Worm (Caenorhabditis elegans): ENCODE measurements around the gene F13B12.1.
A peak's percentile ranks its signal among the peaks of the same experiment; 100 is the strongest.

The F13B12.1 gene

DNA sequence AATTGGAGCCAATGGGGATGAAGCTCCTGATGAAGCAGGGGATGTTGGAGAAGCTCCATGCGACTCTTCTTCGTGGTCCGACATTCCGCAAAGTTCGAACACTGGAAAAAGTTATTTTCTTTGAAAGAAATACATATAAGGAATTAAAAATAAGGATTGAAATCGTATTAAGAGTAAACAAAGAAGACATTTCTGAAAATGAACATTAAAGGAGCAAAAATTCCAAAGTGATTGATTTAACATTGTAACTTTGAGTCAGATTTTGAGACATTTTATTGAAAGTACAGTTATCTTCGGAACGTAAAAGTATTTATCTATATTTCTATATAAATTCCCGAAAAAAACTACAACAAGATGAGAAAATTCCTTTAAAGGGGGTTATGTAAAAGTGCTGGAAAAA, at the start of gene F13B12.1:
F13B12.1 (minus strand) TSS at position 101 of the 400 bp plus-strand sequence.
- TF ChIP-seq nhr-21 (tag; optimal IDR thresholded peaks at IDR 0.05) (no peak), nhr-6 (tag; optimal IDR thresholded peaks at IDR 0.05) (no peak), ztf-4 (tag; optimal IDR thresholded peaks at IDR 0.05) (no peak), dmd-4 (tag; optimal IDR thresholded peaks at IDR 0.05) (no peak), R02D3.7 (tag; optimal IDR thresholded peaks at IDR 0.05) (no peak), elt-1 (tag; optimal IDR thresholded peaks at IDR 0.05) (no peak)

ce11 chrIV:10472478-10472877, 48.0 kb upstream of the F13B12.1 start, which contains the start of gene bgnt-1.1:
bgnt-1.1 (plus strand) TSS chrIV:10472778.
- TF ChIP-seq unc-55 (GFP tag; optimal IDR thresholded peaks at IDR 0.05) (no peak), skn-1 (tag; optimal IDR thresholded peaks at IDR 0.05) (no peak), elt-1 (tag; optimal IDR thresholded peaks at IDR 0.05) (no peak), Y55F3AM.14 (GFP tag; optimal IDR thresholded peaks at IDR 0.05) (no peak), R02D3.7 (tag; optimal IDR thresholded peaks at IDR 0.05) (no peak), lin-13 (GFP tag; optimal IDR thresholded peaks at IDR 0.05) (no peak), C34F6.9 (tag; optimal IDR thresholded peaks at IDR 0.05) (no peak), fos-1 (tag; optimal IDR thresholded peaks at IDR 0.05) (no peak), ceh-16 (tag; optimal IDR thresholded peaks at IDR 0.05) (no peak), snpc-4 (tag; optimal IDR thresholded peaks at IDR 0.05) (no peak), nhr-23 (tag; optimal IDR thresholded peaks at IDR 0.05) (no peak), lin-11 (tag; optimal IDR thresholded peaks at IDR 0.05) (no peak), sma-9 (GFP tag; optimal IDR thresholded peaks at IDR 0.05) (no peak), sma-9 (tag; optimal IDR thresholded peaks at IDR 0.05) (no peak), unc-39 (tag; optimal IDR thresholded peaks at IDR 0.05) (no peak), nhr-12 (tag; optimal IDR thresholded peaks at IDR 0.05) (no peak), lsy-2 (tag; optimal IDR thresholded peaks at IDR 0.05) (no peak), nhr-10 (tag; optimal IDR thresholded peaks at IDR 0.05) (no peak), mab-5 (tag; optimal IDR thresholded peaks at IDR 0.05) (no peak), blmp-1 (tag; optimal IDR thresholded peaks at IDR 0.05; ENCODE audit: insufficient read depth) (no peak)

DNA sequence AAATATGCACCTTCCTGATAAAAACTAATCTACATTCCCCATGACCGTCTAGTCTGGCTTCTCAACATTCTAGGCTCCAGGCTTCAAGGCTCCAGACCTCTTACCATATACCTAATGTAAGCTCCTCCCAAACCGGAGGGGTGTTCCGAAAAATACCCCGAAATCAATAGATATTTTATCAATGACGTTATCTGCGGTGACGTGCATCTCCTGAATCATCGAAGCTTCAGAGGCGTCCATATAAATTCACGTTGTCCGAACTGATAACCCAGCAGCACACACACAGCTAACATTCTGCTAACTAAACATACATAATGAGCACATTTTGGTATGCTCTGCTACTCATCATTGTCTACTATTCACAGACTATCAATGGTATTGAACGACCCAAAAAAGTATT, 45.1 kb upstream of the F13B12.1 start, which contains the start of gene ugt-44:
ugt-44 (plus strand) TSS at position 248 of the 400 bp plus-strand sequence.
- TF ChIP-seq fos-1 (tag; optimal IDR thresholded peaks at IDR 0.05), result peak; percentile 90
- TF ChIP-seq zag-1 (tag; optimal IDR thresholded peaks at IDR 0.05), result no peak
- no peak for TF ChIP-seq mab-5 (tag; optimal IDR thresholded peaks at IDR 0.05)
- no peak for TF ChIP-seq egl-27 (tag; optimal IDR thresholded peaks at IDR 0.05)
- no peak for TF ChIP-seq lin-13 (GFP tag; optimal IDR thresholded peaks at IDR 0.05)
- TF ChIP-seq sma-9 (GFP tag; optimal IDR thresholded peaks at IDR 0.05), result peak; percentile 76
- TF ChIP-seq sma-9 (tag; optimal IDR thresholded peaks at IDR 0.05), result no peak

- TF ChIP-seq fos-1 (tag; optimal IDR thresholded peaks at IDR 0.05) (peak; percentile 58), ceh-82 (tag; optimal IDR thresholded peaks at IDR 0.05) (no peak), egl-27 (tag; optimal IDR thresholded peaks at IDR 0.05) (no peak)
These were observed 44.2 kb upstream of the F13B12.1 start for ce11 chrIV:10468662-10469061.

- TF ChIP-seq elt-3 (tag; optimal IDR thresholded peaks at IDR 0.05) (no peak), lin-11 (tag; optimal IDR thresholded peaks at IDR 0.05) (no peak), lin-39 (tag; optimal IDR thresholded peaks at IDR 0.05) (no peak), ztf-11 (tag; optimal IDR thresholded peaks at IDR 0.05) (no peak), nhr-10 (tag; optimal IDR thresholded peaks at IDR 0.05) (no peak), lsy-2 (tag; optimal IDR thresholded peaks at IDR 0.05) (no peak), mbf-1 (tag; optimal IDR thresholded peaks at IDR 0.05) (no peak), nhr-25 (tag; optimal IDR thresholded peaks at IDR 0.05) (no peak), nhr-77 (tag; optimal IDR thresholded peaks at IDR 0.05) (no peak), peb-1 (tag; optimal IDR thresholded peaks at IDR 0.05) (no peak), unc-62 (GFP tag; optimal IDR thresholded peaks at IDR 0.05) (no peak), nhr-12 (tag; optimal IDR thresholded peaks at IDR 0.05) (no peak), blmp-1 (tag; optimal IDR thresholded peaks at IDR 0.05; ENCODE audit: insufficient read depth) (no peak), unc-55 (GFP tag; optimal IDR thresholded peaks at IDR 0.05) (no peak), nhr-237 (tag; optimal IDR thresholded peaks at IDR 0.05) (no peak), F13H6.1 (tag; optimal IDR thresholded peaks at IDR 0.05) (no peak), ztf-4 (tag; optimal IDR thresholded peaks at IDR 0.05) (no peak), sma-9 (GFP tag; optimal IDR thresholded peaks at IDR 0.05) (no peak), sma-9 (tag; optimal IDR thresholded peaks at IDR 0.05) (no peak), ZK546.5 (tag; optimal IDR thresholded peaks at IDR 0.05) (no peak), elt-1 (tag; optimal IDR thresholded peaks at IDR 0.05) (no peak)
These were observed 42.9 kb upstream of the F13B12.1 start for ce11 chrIV:10467347-10467746.
